Worm (Caenorhabditis elegans): ENCODE results near the gene F31B12.4.

ce11 chrX:10757608-10758007 is 46.9 kb upstream of the F31B12.4 start, which contains the start of gene R07A4.4:
- TF ChIP-seq aly-2 (tag; optimal IDR thresholded peaks at IDR 0.05) (no peak), nhr-11 (tag; optimal IDR thresholded peaks at IDR 0.05) (no peak), nhr-12 (tag; optimal IDR thresholded peaks at IDR 0.05) (no peak), R02D3.7 (tag; optimal IDR thresholded peaks at IDR 0.05) (no peak), nhr-28 (tag; optimal IDR thresholded peaks at IDR 0.05) (no peak), fkh-2 (tag; optimal IDR thresholded peaks at IDR 0.05) (no peak), ama-1 (optimal IDR thresholded peaks at IDR 0.05) (no peak), unc-62 (GFP tag; optimal IDR thresholded peaks at IDR 0.05) (no peak), lin-15B (tag; optimal IDR thresholded peaks at IDR 0.05) (no peak)

Measured in whole organism, L3 larva.